Worm (Caenorhabditis elegans) whole organism, L2 larva: ENCODE results near the gene znf-474.

Experiments used
- C34F6.9 ChIP-seq: fragments of 150-350 bp; optimal IDR thresholded peaks from 2 replicates; lab custom pipeline; 2014; ENCODE audit warnings: missing biosample characterization, missing genetic modification characterization
- F13H6.1 ChIP-seq: sonication (generic microtip); optimal IDR thresholded peaks from 2 replicates; lab custom pipeline; 2016; ENCODE audit warnings: missing genetic modification characterization, missing compliant biosample characterization
- R02D3.7 ChIP-seq: fragments of 150-350 bp; optimal IDR thresholded peaks from 2 replicates; lab custom pipeline; 2014; ENCODE audit warnings: missing biosample characterization, missing genetic modification characterization
- Y55F3AM.14 ChIP-seq: fragments of 200-800 bp; sonication (Bioruptor generic); optimal IDR thresholded peaks from 2 replicates; lab custom pipeline; 2018; ENCODE audit warnings: mild to moderate bottlenecking, missing genetic modification characterization, missing compliant biosample characterization
- ZK546.5 ChIP-seq: sonication (generic microtip); optimal IDR thresholded peaks from 2 replicates; lab custom pipeline; 2017; ENCODE audit warnings: missing biosample characterization, missing genetic modification characterization
- alr-1 ChIP-seq: fragments of 150-350 bp; optimal IDR thresholded peaks from 2 replicates; lab custom pipeline; 2014; ENCODE audit warnings: missing biosample characterization, missing genetic modification characterization
- ama-1 ChIP-seq: fragments of 150-350 bp; optimal IDR thresholded peaks from 2 replicates; lab custom pipeline; 2018; ENCODE audit warnings: inconsistent platforms
- ceh-16 ChIP-seq: fragments of 150-350 bp; optimal IDR thresholded peaks from 2 replicates; lab custom pipeline; 2014; ENCODE audit warnings: missing biosample characterization, missing genetic modification characterization
- crh-2 ChIP-seq: sonication (generic microtip); optimal IDR thresholded peaks from 2 replicates; lab custom pipeline; 2017; ENCODE audit warnings: missing biosample characterization, missing genetic modification characterization
- egl-27 ChIP-seq: sonication (generic microtip); optimal IDR thresholded peaks from 3 replicates; lab custom pipeline; 2017; ENCODE audit warnings: missing biosample characterization, missing genetic modification reagents, missing genetic modification characterization
- elt-3 ChIP-seq: sonication (generic microtip); optimal IDR thresholded peaks from 2 replicates; lab custom pipeline; 2017; ENCODE audit warnings: missing biosample characterization, missing genetic modification characterization
- gmeb-1 ChIP-seq: fragments of 150-350 bp; optimal IDR thresholded peaks from 2 replicates; lab custom pipeline; 2014; ENCODE audit warnings: missing biosample characterization, missing genetic modification characterization
- lin-13 ChIP-seq: fragments of 150-350 bp; optimal IDR thresholded peaks from 2 replicates; lab custom pipeline; 2014; ENCODE audit warnings: missing biosample characterization, missing genetic modification reagents, missing genetic modification characterization
- lsy-2 ChIP-seq, 2 experiments: fragments of 150-350 bp in 1 of 2; sonication (generic microtip) in 1 of 2; optimal IDR thresholded peaks; 2 replicates each; lab custom pipeline; 2014 to 2017; ENCODE audit warnings: missing biosample characterization in 2 of 2, missing genetic modification characterization in 2 of 2
- mdl-1 ChIP-seq, 2 experiments: fragments of 150-350 bp in 1 of 2; sonication (generic microtip) in 1 of 2; optimal IDR thresholded peaks; 2 replicates each; lab custom pipeline; 2017; ENCODE audit warnings: missing biosample characterization in 2 of 2, missing genetic modification characterization in 2 of 2
- nhr-10 ChIP-seq: sonication (generic microtip); optimal IDR thresholded peaks from 2 replicates; lab custom pipeline; 2017; ENCODE audit warnings: missing biosample characterization, missing genetic modification characterization
- nhr-12 ChIP-seq: fragments of 150-350 bp; optimal IDR thresholded peaks from 2 replicates; lab custom pipeline; 2014; ENCODE audit warnings: missing biosample characterization, missing genetic modification characterization
- nhr-129 ChIP-seq: fragments of 150-350 bp; optimal IDR thresholded peaks from 2 replicates; lab custom pipeline; 2014; ENCODE audit warnings: missing biosample characterization, missing genetic modification characterization
- nhr-25 ChIP-seq: fragments of 150-350 bp; sonication (generic microtip); optimal IDR thresholded peaks from 3 replicates; lab custom pipeline; 2014; ENCODE audit warnings: missing biosample characterization, missing genetic modification characterization
- nhr-6 ChIP-seq: fragments of 150-350 bp; optimal IDR thresholded peaks from 2 replicates; lab custom pipeline; 2014; ENCODE audit warnings: missing biosample characterization, missing genetic modification characterization
- peb-1 ChIP-seq: fragments of 150-350 bp; optimal IDR thresholded peaks from 2 replicates; lab custom pipeline; 2014; ENCODE audit warnings: missing biosample characterization, missing genetic modification characterization
- sem-4 ChIP-seq: fragments of 150-350 bp; optimal IDR thresholded peaks from 2 replicates; lab custom pipeline; 2014; ENCODE audit warnings: missing biosample characterization, missing genetic modification reagents, missing genetic modification characterization
- skn-1 ChIP-seq: sonication (generic microtip); optimal IDR thresholded peaks from 2 replicates; lab custom pipeline; 2017; ENCODE audit warnings: missing biosample characterization, missing genetic modification characterization
- sma-3 ChIP-seq: sonication (generic microtip); optimal IDR thresholded peaks from 2 replicates; lab custom pipeline; 2016; ENCODE audit warnings: missing genetic modification reagents, missing genetic modification characterization, missing compliant biosample characterization
- sma-9 ChIP-seq, 2 experiments: fragments of 150-350 bp in 1 of 2; sonication (generic microtip) in 1 of 2; optimal IDR thresholded peaks; 2 replicates each; lab custom pipeline; 2014 to 2016; ENCODE audit warnings: missing genetic modification characterization in 2 of 2, mild to moderate bottlenecking in 1 of 2, missing biosample characterization in 1 of 2, missing compliant biosample characterization in 1 of 2, missing genetic modification reagents in 1 of 2, moderate library complexity in 1 of 2
- snpc-4 ChIP-seq: fragments of 150-350 bp; optimal IDR thresholded peaks from 2 replicates; lab custom pipeline; 2014; ENCODE audit warnings: missing biosample characterization, missing genetic modification characterization
- unc-39 ChIP-seq: fragments of 150-350 bp; optimal IDR thresholded peaks from 2 replicates; lab custom pipeline; 2014; ENCODE audit warnings: missing biosample characterization, missing genetic modification characterization
- unc-55 ChIP-seq: fragments of 150-350 bp; sonication (generic microtip); optimal IDR thresholded peaks from 3 replicates; lab custom pipeline; 2014; ENCODE audit warnings: missing biosample characterization, missing genetic modification reagents, missing genetic modification characterization
- zag-1 ChIP-seq: fragments of 150-350 bp; optimal IDR thresholded peaks from 2 replicates; lab custom pipeline; 2014; ENCODE audit warnings: missing biosample characterization, missing genetic modification characterization

Gene znf-474

DNA sequence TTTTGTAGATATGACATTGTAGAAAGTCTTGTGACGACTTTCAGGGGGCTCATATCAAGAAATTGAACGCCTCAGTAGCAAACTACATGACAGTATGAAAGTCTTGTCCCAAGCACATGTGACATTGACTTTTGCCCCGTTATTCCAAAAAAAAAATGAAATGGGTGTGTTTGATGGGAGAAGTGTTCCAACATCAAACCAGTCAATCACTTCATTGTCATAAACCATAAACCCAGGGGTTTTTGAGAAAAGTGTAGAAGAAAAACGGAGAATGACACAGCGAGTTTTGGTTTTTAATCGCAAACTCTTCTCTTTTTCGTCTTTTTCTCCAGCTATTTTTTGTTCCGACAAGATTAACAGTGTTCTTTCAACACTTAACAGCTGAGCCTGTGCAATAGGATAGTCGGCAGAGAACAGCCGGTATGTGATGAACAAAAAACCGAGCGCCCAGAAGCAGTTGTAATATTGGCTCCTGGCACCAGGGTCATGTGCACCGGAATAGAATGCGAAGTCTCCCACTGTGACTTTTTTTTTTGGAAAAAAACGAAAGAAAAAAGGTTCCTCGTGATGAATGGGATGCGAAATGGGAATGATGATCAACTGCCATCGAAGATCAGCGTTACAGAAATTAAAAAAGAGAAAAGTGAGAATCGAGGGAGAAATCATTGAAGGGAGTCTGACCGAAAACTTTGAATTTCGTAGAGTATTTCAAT is 36.3 kb downstream of the znf-474 start:
- TF ChIP-seq sma-9 (GFP tag; optimal IDR thresholded peaks at IDR 0.05; lab: Kevin White, UChicago) (peak; percentile 61), sma-9 (tag; optimal IDR thresholded peaks at IDR 0.05; lab: Kevin White, UChicago) (no peak), lsy-2 (tag; optimal IDR thresholded peaks at IDR 0.05; lab: Kevin White, UChicago) (peak in 1 of 2 experiments; percentile 15), mdl-1 (tag; optimal IDR thresholded peaks at IDR 0.05; lab: Kevin White, UChicago) (no peak)

DNA sequence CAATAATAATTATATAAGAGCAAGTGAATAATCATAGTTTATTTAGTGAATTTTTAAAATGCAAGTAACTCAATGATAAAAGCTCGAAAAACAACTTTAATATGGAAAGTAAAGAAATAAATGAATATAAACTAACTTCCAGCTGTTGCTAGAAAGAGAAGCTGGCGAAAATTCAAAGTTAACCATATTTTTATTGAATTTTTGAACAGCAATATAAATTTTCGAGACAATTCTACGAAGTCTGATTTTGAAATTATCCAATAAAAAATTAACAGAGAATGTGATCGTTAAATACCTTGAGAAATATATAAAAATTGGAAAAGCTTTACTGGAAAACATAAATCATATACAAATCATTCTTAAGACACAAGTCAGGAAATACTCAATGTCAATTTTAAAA is 36.9 kb downstream of the znf-474 start:
- TF ChIP-seq sma-9 (GFP tag; optimal IDR thresholded peaks at IDR 0.05; lab: Kevin White, UChicago), result no peak
- no peak for TF ChIP-seq sma-9 (tag; optimal IDR thresholded peaks at IDR 0.05; lab: Kevin White, UChicago)
- no peak for TF ChIP-seq lin-13 (GFP tag; lab: Kevin White, UChicago)
- no peak for TF ChIP-seq egl-27 (tag; lab: Kevin White, UChicago)
- no peak for TF ChIP-seq unc-39 (tag; lab: Kevin White, UChicago)
- TF ChIP-seq sma-3 (GFP tag; lab: Kevin White, UChicago), result no peak
- TF ChIP-seq mdl-1 (tag; optimal IDR thresholded peaks at IDR 0.05; lab: Kevin White, UChicago), result no peak
- TF ChIP-seq nhr-25 (tag; lab: Kevin White, UChicago), result no peak
- no peak for TF ChIP-seq lsy-2 (tag; optimal IDR thresholded peaks at IDR 0.05; lab: Kevin White, UChicago)
- no peak for TF ChIP-seq unc-55
- TF ChIP-seq elt-3 (tag; lab: Kevin White, UChicago), result no peak
- TF ChIP-seq Y55F3AM.14, result no peak
- TF ChIP-seq nhr-10 (tag; lab: Kevin White, UChicago), result no peak
- TF ChIP-seq ama-1 (lab: Kevin White, UChicago), result no peak
- TF ChIP-seq ZK546.5 (tag; lab: Kevin White, UChicago), result no peak

DNA sequence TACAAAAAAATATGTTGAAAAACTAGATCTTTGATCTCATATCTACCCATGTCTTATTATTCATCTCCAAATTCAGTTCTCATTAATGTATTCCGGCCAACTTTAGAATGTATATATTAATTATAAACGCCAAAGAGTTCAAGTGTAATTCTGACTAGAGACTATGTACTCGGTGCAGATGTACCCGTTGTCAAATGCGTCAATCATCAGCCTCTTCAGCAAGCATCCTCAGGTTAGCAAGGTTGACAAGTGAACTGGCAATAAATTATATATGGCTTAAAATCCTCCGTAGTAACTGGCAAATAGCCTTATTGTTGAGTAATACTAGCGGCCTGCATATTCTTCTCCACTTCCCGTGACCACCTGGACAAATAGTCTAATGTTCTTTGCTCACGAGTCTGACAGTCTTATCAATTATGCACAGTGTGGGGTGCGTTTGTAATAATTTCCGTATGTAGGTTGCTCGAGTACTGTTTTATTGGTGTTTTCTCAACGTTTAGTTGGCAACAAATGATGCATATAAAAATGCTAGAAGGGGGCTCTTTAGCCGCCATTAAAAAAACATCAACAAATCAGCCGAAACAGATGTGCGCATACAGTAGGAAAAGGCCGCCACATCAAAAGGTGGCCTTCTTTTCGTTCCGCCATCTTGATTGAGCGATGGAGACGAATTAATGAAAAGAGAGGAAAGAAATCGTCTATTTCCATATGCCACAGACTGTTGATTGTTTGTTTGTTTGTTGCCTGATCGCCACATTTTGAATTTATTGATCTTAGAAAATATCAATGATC is 38.8 kb downstream of the znf-474 start:
- TF ChIP-seq nhr-25 (tag; lab: Kevin White, UChicago), result peak; percentile 13
- no peak for TF ChIP-seq ama-1 (lab: Kevin White, UChicago)
- no peak for TF ChIP-seq peb-1 (tag; lab: Kevin White, UChicago)
- peak; percentile 60 for TF ChIP-seq sma-9 (GFP tag; optimal IDR thresholded peaks at IDR 0.05; lab: Kevin White, UChicago)
- no peak for TF ChIP-seq sma-9 (tag; optimal IDR thresholded peaks at IDR 0.05; lab: Kevin White, UChicago)
- peak; percentile 4 for TF ChIP-seq ceh-16 (tag; lab: Kevin White, UChicago)
- no peak for TF ChIP-seq sem-4 (tag; lab: Kevin White, UChicago)
- TF ChIP-seq R02D3.7 (tag; lab: Kevin White, UChicago), result no peak
- TF ChIP-seq elt-3 (tag; lab: Kevin White, UChicago), result no peak
- TF ChIP-seq lsy-2 (tag; optimal IDR thresholded peaks at IDR 0.05; lab: Kevin White, UChicago), result no peak
- TF ChIP-seq alr-1 (tag; lab: Kevin White, UChicago), result no peak
- TF ChIP-seq, all 48 proteins: peak for 3

DNA sequence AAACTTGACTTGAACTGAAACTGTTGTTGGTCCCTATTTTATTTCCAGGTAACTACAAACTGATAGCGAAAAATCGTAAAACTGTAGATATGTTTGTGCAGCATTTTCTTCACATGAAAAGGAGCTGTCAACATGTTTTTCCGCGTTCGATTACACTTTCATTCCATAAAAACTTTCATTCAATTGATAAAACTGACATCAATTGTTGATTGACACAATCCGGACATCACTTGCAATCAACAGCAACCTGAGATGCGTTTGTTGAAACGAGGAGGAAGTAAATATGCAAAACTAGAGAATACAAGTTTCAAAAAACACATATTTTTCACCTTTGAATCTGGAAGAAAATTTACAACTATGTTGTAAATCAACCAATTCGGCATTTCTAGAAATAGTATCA is 47.6 kb downstream of the znf-474 start:
- no peak for TF ChIP-seq nhr-12 (tag; lab: Kevin White, UChicago)
- no peak for TF ChIP-seq egl-27 (tag; lab: Kevin White, UChicago)
- TF ChIP-seq nhr-6, result no peak
- TF ChIP-seq alr-1 (tag; lab: Kevin White, UChicago), result no peak
- TF ChIP-seq crh-2, result no peak
- TF ChIP-seq Y55F3AM.14, result no peak
- TF ChIP-seq zag-1, result no peak
- no peak for TF ChIP-seq C34F6.9
- no peak for TF ChIP-seq lin-13 (GFP tag; lab: Kevin White, UChicago)
- TF ChIP-seq skn-1 (tag; lab: Kevin White, UChicago), result no peak
- no peak for TF ChIP-seq peb-1 (tag; lab: Kevin White, UChicago)
- TF ChIP-seq snpc-4 (tag; lab: Kevin White, UChicago), result no peak
- TF ChIP-seq nhr-129 (tag; lab: Kevin White, UChicago), result no peak
- no peak for TF ChIP-seq F13H6.1 (tag; lab: Kevin White, UChicago)
- TF ChIP-seq mdl-1 (tag; optimal IDR thresholded peaks at IDR 0.05; lab: Kevin White, UChicago), result no peak

DNA sequence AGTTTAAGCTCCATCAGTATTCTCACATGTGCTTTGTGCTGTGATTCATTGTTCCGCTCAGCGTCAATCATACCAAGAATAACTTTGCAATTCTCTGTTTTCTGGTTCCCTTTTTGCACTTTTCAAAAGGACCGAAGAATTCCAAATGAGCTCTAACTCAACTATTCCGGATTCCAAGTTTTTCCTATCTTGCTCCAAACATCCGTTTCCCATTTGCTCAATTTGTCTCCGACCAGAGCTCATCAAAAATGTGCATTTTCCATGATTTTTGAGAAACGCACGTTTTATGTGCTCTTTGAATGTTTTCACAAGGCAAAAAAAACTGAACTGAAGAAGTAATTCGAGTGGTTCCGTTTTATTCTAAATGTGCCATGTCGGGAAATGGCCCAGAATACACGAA is 48.6 kb downstream of the znf-474 start:
- TF ChIP-seq nhr-12 (tag; lab: Kevin White, UChicago) (no peak), lsy-2 (tag; optimal IDR thresholded peaks at IDR 0.05; lab: Kevin White, UChicago) (peak in 1 of 2 experiments; percentile 7), sma-9 (GFP tag; optimal IDR thresholded peaks at IDR 0.05; lab: Kevin White, UChicago) (peak; percentile 50), sma-9 (tag; optimal IDR thresholded peaks at IDR 0.05; lab: Kevin White, UChicago) (no peak), unc-55 (peak; percentile 38), crh-2 (peak; percentile 1), nhr-129 (tag; lab: Kevin White, UChicago) (peak; percentile 16), sem-4 (tag; lab: Kevin White, UChicago) (peak; percentile 49), gmeb-1 (tag; lab: Kevin White, UChicago) (no peak)
